Worm (Caenorhabditis elegans) whole organism, late embryonic: Measurements from ENCODE around the gene dgk-3.

Experiments
- ahr-1 ChIP-seq: sonication (generic microtip); optimal IDR thresholded peaks from 2 replicates; lab custom pipeline; 2016; ENCODE audit warnings: missing genetic modification characterization, missing compliant biosample characterization
- ama-1 ChIP-seq: fragments of 150-350 bp; optimal IDR thresholded peaks from 2 replicates; lab custom pipeline; 2014
- dve-1 ChIP-seq: sonication (generic microtip); optimal IDR thresholded peaks from 2 replicates; lab custom pipeline; 2017; ENCODE audit warnings: antibody characterized with exemption, mild to moderate bottlenecking, missing genetic modification characterization, missing compliant biosample characterization
- hlh-8 ChIP-seq: sonication (generic microtip); optimal IDR thresholded peaks from 2 replicates; lab custom pipeline; 2016; ENCODE audit warnings: missing genotype, missing genetic modification characterization, missing compliant biosample characterization
- lin-11 ChIP-seq: fragments of 200-800 bp; sonication (Bioruptor generic); optimal IDR thresholded peaks from 2 replicates; lab custom pipeline; 2018; ENCODE audit warnings: mild to moderate bottlenecking, missing genetic modification characterization, missing compliant biosample characterization
- nfya-1 ChIP-seq: sonication (generic microtip); optimal IDR thresholded peaks from 2 replicates; lab custom pipeline; 2017; ENCODE audit warnings: missing genetic modification characterization, mild to moderate bottlenecking, missing compliant biosample characterization, antibody characterized with exemption, moderate library complexity
- nhr-11 ChIP-seq: fragments of 150-350 bp; optimal IDR thresholded peaks from 2 replicates; lab custom pipeline; 2014; ENCODE audit warnings: missing biosample characterization, missing genetic modification characterization
- pag-3 ChIP-seq: sonication (generic microtip); optimal IDR thresholded peaks from 2 replicates; lab custom pipeline; 2016; ENCODE audit warnings: missing compliant biosample characterization, missing genetic modification characterization, borderline replicate concordance
- pat-9 ChIP-seq: fragments of 200-800 bp; sonication (Bioruptor generic); optimal IDR thresholded peaks from 2 replicates; lab custom pipeline; 2018; ENCODE audit warnings: mild to moderate bottlenecking, missing genetic modification characterization, moderate library complexity, missing compliant biosample characterization
- pha-4 ChIP-seq: fragments of 150-350 bp; optimal IDR thresholded peaks from 2 replicates; lab custom pipeline; 2018; ENCODE audit warnings: missing biosample characterization, missing genetic modification reagents, missing genetic modification characterization
- rnt-1 ChIP-seq: sonication (generic microtip); optimal IDR thresholded peaks from 2 replicates; lab custom pipeline; 2016; ENCODE audit warnings: missing genetic modification characterization, missing compliant biosample characterization
- syd-9 ChIP-seq: sonication (generic microtip); optimal IDR thresholded peaks from 2 replicates; lab custom pipeline; 2016; ENCODE audit warnings: mild to moderate bottlenecking, missing genetic modification characterization, moderate library complexity, missing compliant biosample characterization

DNA sequence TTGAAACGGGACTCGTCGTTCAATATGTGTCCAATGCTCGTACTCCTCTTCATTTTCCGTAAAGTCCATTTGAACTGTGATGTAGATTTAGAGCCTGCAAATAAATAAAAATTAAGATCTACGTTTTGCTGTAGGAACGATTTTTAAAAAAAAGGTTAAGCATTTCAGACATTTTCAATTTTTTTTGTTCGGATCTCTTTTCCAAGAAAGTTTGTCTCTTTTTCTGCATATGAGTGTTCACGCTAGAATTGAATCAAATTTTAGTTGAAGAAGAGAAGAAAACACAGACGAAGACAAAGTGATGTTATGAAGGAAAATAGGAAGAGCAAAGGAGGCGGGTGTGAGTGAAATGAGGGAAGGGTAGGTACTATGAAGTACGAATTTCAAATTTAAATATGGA is 52.5 kb downstream of the dgk-3 start, which contains the start of gene npr-29:
- TF ChIP-seq ama-1 (lab: Kevin White, UChicago) (no peak), pha-4 (tag; lab: Kevin White, UChicago) (no peak), ahr-1 (tag; lab: Kevin White, UChicago) (no peak), nhr-11 (tag; lab: Kevin White, UChicago) (no peak), lin-11 (no peak), pag-3 (tag; lab: Kevin White, UChicago) (no peak), hlh-8 (tag; lab: Kevin White, UChicago) (no peak), pat-9 (no peak), dve-1 (no peak), nfya-1 (tag; lab: Kevin White, UChicago) (no peak), syd-9 (tag; lab: Kevin White, UChicago) (no peak), rnt-1 (tag; lab: Kevin White, UChicago) (no peak)
